Worm (Caenorhabditis elegans): ENCODE measurements around the gene ptc-1.

ptc-1 gene

DNA sequence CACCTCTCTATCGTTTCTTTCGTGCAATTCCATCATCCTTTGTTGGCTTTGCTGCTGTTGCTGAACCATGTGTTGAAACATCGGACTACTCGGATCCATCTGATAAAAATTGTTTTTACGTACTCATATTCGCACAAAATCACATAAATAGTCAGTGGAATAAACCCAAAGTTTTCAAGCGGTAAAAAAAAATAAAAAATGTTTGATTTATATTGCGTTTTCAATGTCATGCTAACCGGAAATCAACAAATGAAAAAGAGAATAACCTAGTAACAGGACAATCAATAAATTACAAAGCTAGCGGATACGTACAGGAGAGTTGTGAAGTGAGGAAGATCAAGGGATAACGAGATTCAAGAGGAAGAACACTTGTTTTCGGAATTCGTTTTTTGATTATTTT lies 38.1 kb upstream of the ptc-1 start, which contains the start of gene mdt-10:
Gene mdt-10 (minus strand): TSS at position 101 of the 400 bp plus-strand sequence.
- no peak for TF ChIP-seq lin-1 (GFP tag; IDR thresholded peaks at IDR 0.05)

DNA sequence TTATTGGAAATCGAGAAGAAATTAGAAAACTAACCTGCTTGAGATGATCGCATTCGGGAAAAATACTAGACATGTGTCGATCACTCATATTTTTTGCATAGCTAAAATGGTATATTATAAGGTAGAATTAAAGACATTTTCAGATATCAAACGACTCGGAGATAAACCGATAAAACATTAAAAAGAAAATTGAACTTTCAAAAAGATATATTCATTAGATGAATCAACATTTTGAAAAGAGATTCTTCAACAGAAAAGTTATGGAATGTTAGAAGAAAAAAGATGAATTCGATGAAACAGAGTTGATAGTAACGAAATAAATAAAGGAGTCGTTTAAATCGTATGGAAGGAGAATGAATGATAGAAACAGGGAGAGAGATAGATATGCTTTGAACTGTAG lies 37.4 kb upstream of the ptc-1 start, which contains the start of gene mdmh-35:
Gene mdmh-35 (minus strand): TSS at position 101 of the 400 bp plus-strand sequence.
- TF ChIP-seq daf-12 (tag; optimal IDR thresholded peaks at IDR 0.05) (no peak), aha-1 (tag) (peak; percentile 26)

DNA sequence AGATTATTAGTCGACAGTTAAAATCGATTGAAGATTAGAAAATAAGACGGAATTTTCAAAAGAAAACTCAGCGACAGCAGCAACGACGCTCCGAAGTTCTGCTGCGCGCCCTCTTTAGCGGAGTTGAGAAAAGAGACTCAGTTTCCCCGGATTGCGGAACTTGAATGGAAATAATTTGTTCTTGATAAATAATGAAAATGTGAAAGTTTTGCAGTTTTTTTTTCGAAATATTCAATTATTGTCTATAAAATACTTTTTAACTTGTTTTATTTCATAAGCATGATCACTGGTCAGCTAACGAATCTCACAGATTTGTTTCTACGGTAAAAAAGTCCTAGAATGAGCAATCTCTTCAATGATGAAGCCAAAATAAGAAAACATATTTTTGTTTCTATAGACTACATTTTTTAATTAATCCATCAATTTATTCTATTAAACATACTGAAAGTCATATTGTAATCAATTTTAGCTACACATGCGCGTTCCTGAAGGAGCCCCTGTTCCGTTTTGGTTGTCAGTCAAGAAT lies 35.5 kb upstream of the ptc-1 start, which contains the start of the genes cec-3 and T09A5.15:
Gene cec-3 (minus strand): TSS at position 116 of the 526 bp plus-strand sequence.
Gene T09A5.15 (plus strand): TSS at position 476 of the 526 bp plus-strand sequence.
- TF ChIP-seq dpl-1 (GFP tag; optimal IDR thresholded peaks at IDR 0.05), result peak; percentile 52
- TF ChIP-seq cey-2 (tag; optimal IDR thresholded peaks at IDR 0.05; ENCODE audit: borderline replicate concordance, insufficient read depth), result no peak
- TF ChIP-seq mxl-2 (GFP tag; conservative IDR thresholded peaks at IDR 0.05), result no peak
- no peak for TF ChIP-seq aha-1 (tag)
- no peak for TF ChIP-seq F49E8.2 (tag; optimal IDR thresholded peaks at IDR 0.05; ENCODE audit: borderline replicate concordance)
- no peak for TF ChIP-seq php-3 (GFP tag; IDR thresholded peaks at IDR 0.05)
- no peak for TF ChIP-seq dmd-8 (GFP tag; IDR thresholded peaks at IDR 0.05)
- no peak for TF ChIP-seq fkh-10 (GFP tag; optimal IDR thresholded peaks at IDR 0.05)
- TF ChIP-seq mep-1 (tag; optimal IDR thresholded peaks at IDR 0.05), result peak; percentile 33
- peak; percentile 28 for TF ChIP-seq rbr-2 (tag; optimal IDR thresholded peaks at IDR 0.05)
- TF ChIP-seq lir-3 (tag; optimal IDR thresholded peaks at IDR 0.05), result no peak
- TF ChIP-seq lsy-2 (tag; optimal IDR thresholded peaks at IDR 0.05), result peak in 1 of 2 experiments; percentile 66
- TF ChIP-seq madf-5 (GFP tag; IDR thresholded peaks at IDR 0.05), result no peak
- no peak for TF ChIP-seq nhr-77 (tag; optimal IDR thresholded peaks at IDR 0.05)
- TF ChIP-seq hlh-11 (tag; optimal IDR thresholded peaks at IDR 0.05), result no peak
- peak; percentile 26 for TF ChIP-seq nhr-28 (tag; optimal IDR thresholded peaks at IDR 0.05)
- no peak for TF ChIP-seq F37D6.2 (tag; optimal IDR thresholded peaks at IDR 0.05)
- TF ChIP-seq ztf-11 (tag; optimal IDR thresholded peaks at IDR 0.05), result no peak
- TF ChIP-seq unc-62 (GFP tag; optimal IDR thresholded peaks at IDR 0.05 in 1 of 2), result no peak
- TF ChIP-seq unc-62 (tag; optimal IDR thresholded peaks at IDR 0.05), result no peak
- no peak for TF ChIP-seq lin-1 (GFP tag; IDR thresholded peaks at IDR 0.05)
- TF ChIP-seq nhr-237 (tag; optimal IDR thresholded peaks at IDR 0.05), result no peak
- TF ChIP-seq pqm-1 (tag; optimal IDR thresholded peaks at IDR 0.05), result no peak
- TF ChIP-seq ctbp-1 (GFP tag; IDR thresholded peaks at IDR 0.05), result no peak
- no peak for TF ChIP-seq lin-38 (GFP tag; IDR thresholded peaks at IDR 0.05)
- no peak for TF ChIP-seq snpc-4 (tag; optimal IDR thresholded peaks at IDR 0.05)
- no peak for TF ChIP-seq aly-2 (tag; optimal IDR thresholded peaks at IDR 0.05)
- peak; percentile 62 for TF ChIP-seq mes-2 (tag; optimal IDR thresholded peaks at IDR 0.05; ENCODE audit: poor library complexity, severe bottlenecking)
- TF ChIP-seq mxl-3 (GFP tag; optimal IDR thresholded peaks at IDR 0.05), result no peak
- TF ChIP-seq hmg-1.1 (GFP tag; IDR thresholded peaks at IDR 0.05), result no peak
- TF ChIP-seq D1046.2 (GFP tag; IDR thresholded peaks at IDR 0.05), result no peak
- no peak for TF ChIP-seq T26A8.4 (GFP tag; IDR thresholded peaks at IDR 0.05)
- TF ChIP-seq fos-1 (tag; optimal IDR thresholded peaks at IDR 0.05), result no peak
- TF ChIP-seq madf-9 (GFP tag; conservative IDR thresholded peaks at IDR 0.05), result no peak
- TF ChIP-seq ZK337.2 (GFP tag; IDR thresholded peaks at IDR 0.05), result no peak
- no peak for TF ChIP-seq Y48G9A.11 (GFP tag; IDR thresholded peaks at IDR 0.05)
- TF ChIP-seq nhr-102 (tag; optimal IDR thresholded peaks at IDR 0.05), result no peak
- TF ChIP-seq hlh-30 (tag; optimal IDR thresholded peaks at IDR 0.05; ENCODE audit: insufficient read depth), result peak; percentile 4
- peak in 1 of 2 experiments; percentile 66 for TF ChIP-seq hif-1 (tag; optimal IDR thresholded peaks at IDR 0.05)
- TF ChIP-seq T20F7.1 (GFP tag; optimal IDR thresholded peaks at IDR 0.05), result peak; percentile 98
- no peak for TF ChIP-seq daf-16 (GFP tag; optimal IDR thresholded peaks at IDR 0.05)
- no peak for TF ChIP-seq daf-16 (tag; optimal IDR thresholded peaks at IDR 0.05)
- TF ChIP-seq nhr-10 (tag; optimal IDR thresholded peaks at IDR 0.05), result no peak
- TF ChIP-seq skn-1 (tag; optimal IDR thresholded peaks at IDR 0.05), result no peak
- TF ChIP-seq lin-15B (tag; optimal IDR thresholded peaks at IDR 0.05), result no peak
- no peak for TF ChIP-seq Y75B8A.6 (GFP tag; IDR thresholded peaks at IDR 0.05)
- TF ChIP-seq attf-4 (tag; optimal IDR thresholded peaks at IDR 0.05), result no peak

All from whole organism, L4 larva.